Worm (Caenorhabditis elegans): ENCODE results near the gene rfc-2.

DNA sequence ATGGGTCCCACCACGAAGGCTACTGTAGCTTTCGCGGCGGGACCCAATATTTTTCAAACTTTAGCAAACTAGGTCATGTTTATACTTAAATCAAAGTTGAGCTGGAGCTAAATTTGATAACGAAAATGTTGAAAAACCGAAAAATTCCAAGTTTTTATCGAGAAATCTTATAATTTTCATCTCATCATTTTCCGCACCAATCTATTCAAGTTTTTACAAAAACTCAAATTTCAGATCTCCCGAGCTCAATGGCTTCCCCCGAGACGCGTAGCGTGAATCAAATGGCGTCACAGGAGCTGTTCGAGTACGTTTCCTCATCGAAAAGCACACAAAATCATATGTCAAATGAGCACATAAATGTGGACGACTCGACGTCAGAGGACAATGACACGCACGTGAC lies 50.8 kb downstream of the rfc-2 start:
- no peak for TF ChIP-seq Y53F4B.3 (GFP tag; IDR thresholded peaks at IDR 0.05)
- TF ChIP-seq let-607 (tag; optimal IDR thresholded peaks at IDR 0.05), result no peak
- no peak for TF ChIP-seq fkh-3 (tag; optimal IDR thresholded peaks at IDR 0.05)
- no peak for TF ChIP-seq hsf-1 (GFP tag; IDR thresholded peaks at IDR 0.05)
- TF ChIP-seq unc-62 (GFP tag; optimal IDR thresholded peaks at IDR 0.05), result no peak
- TF ChIP-seq bed-2 (GFP tag; IDR thresholded peaks at IDR 0.05), result no peak
- no peak for TF ChIP-seq F57A8.1 (GFP tag; optimal IDR thresholded peaks at IDR 0.05)
- TF ChIP-seq hlh-12 (tag; optimal IDR thresholded peaks at IDR 0.05), result no peak
- TF ChIP-seq nhr-120 (GFP tag; IDR thresholded peaks at IDR 0.05), result no peak
- no peak for TF ChIP-seq madf-8 (GFP tag; conservative IDR thresholded peaks at IDR 0.05)
- no peak for TF ChIP-seq efl-1 (GFP tag; optimal IDR thresholded peaks at IDR 0.05)
- no peak for TF ChIP-seq snpc-4 (GFP tag; optimal IDR thresholded peaks at IDR 0.05)
- TF ChIP-seq snpc-4 (tag; optimal IDR thresholded peaks at IDR 0.05), result no peak
- no peak for TF ChIP-seq ets-4 (GFP tag; optimal IDR thresholded peaks at IDR 0.05)

Data from whole organism, young adult.